Worm (Caenorhabditis elegans): ENCODE data around the gene R03D7.8.

DNA sequence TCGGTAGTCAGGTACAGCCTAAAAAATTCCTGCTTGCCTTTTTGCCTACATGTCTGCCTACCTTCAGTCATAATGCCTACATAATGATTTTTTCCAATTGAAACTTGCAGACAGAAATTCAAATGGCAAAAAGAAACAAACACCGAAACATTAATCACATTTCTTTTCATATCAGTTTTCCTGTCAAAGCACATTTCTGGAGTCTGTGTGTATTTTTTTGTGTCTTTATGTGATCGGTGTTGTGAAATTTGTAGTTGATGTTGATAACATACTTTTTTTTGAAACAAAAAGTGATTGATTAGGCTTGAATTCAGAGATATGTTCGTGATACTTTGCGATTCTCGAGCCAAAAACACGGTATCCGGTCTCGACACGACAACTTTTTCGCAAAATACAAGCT lies 7.3 kb downstream of the R03D7.8 start:
- no peak for TF ChIP-seq flt-1 (GFP tag; IDR thresholded peaks at IDR 0.05)
- no peak for TF ChIP-seq ztf-29 (GFP tag; IDR thresholded peaks at IDR 0.05)
- no peak for TF ChIP-seq ztf-23 (GFP tag; IDR thresholded peaks at IDR 0.05)
- TF ChIP-seq tab-1 (GFP tag; IDR thresholded peaks at IDR 0.05) = no peak
- TF ChIP-seq med-1 (GFP tag; optimal IDR thresholded peaks at IDR 0.05; ENCODE audit: insufficient read depth) = no peak
